Worm (Caenorhabditis elegans) whole organism, L4 larva: ENCODE results near the gene glt-4.

Experiments
- F10B5.3 ChIP-seq: sonication (generic microtip); optimal IDR thresholded peaks from 2 replicates; lab custom pipeline; 2016; ENCODE audit warnings: mild to moderate bottlenecking, missing genetic modification characterization, missing compliant biosample characterization
- F49E8.2 ChIP-seq: sonication (generic microtip); optimal IDR thresholded peaks from 2 replicates; lab custom pipeline; 2016; ENCODE audit warnings: missing compliant biosample characterization, mild to moderate bottlenecking, missing genetic modification characterization, borderline replicate concordance
- R02D3.7 ChIP-seq: fragments of 150-350 bp; sonication (generic microtip); optimal IDR thresholded peaks from 3 replicates; lab custom pipeline; 2014; ENCODE audit warnings: missing biosample characterization, missing genetic modification characterization
- Y105C5A.15 ChIP-seq: fragments of 200-800 bp; sonication (Bioruptor generic); IDR thresholded peaks from 2 replicates; pipeline ENCODE4 v1.3.6; 2022; ENCODE audit warnings: missing genetic modification characterization, missing compliant biosample characterization
- Y75B8A.6 ChIP-seq: fragments of 200-800 bp; sonication (Bioruptor generic); IDR thresholded peaks from 2 replicates; pipeline ENCODE4 v1.3.6; 2022; ENCODE audit warnings: missing genetic modification reagents, missing genetic modification characterization, missing compliant biosample characterization
- aha-1 ChIP-seq: fragments of 150-350 bp; peaks from one replicate; lab custom pipeline; 2014; ENCODE audit warnings: missing biosample characterization, missing genetic modification characterization
- ceh-32 ChIP-seq: sonication (generic microtip); optimal IDR thresholded peaks from 2 replicates; lab custom pipeline; 2016; ENCODE audit warnings: mild to moderate bottlenecking, missing genetic modification characterization, missing compliant biosample characterization; ENCODE audit not compliant: poor library complexity
- ceh-62 ChIP-seq: sonication (generic microtip); optimal IDR thresholded peaks from 2 replicates; lab custom pipeline; 2017; ENCODE audit warnings: missing biosample characterization, missing genetic modification characterization
- ceh-82 ChIP-seq: sonication (generic microtip); optimal IDR thresholded peaks from 2 replicates; lab custom pipeline; 2017; ENCODE audit warnings: missing biosample characterization, missing genetic modification characterization
- daf-12 ChIP-seq: fragments of 150-350 bp; optimal IDR thresholded peaks from 2 replicates; lab custom pipeline; 2014; ENCODE audit warnings: missing biosample characterization, missing genetic modification reagents, missing genetic modification characterization
- dpl-1 ChIP-seq: fragments of 150-350 bp; optimal IDR thresholded peaks from 2 replicates; lab custom pipeline; 2014; ENCODE audit warnings: missing biosample characterization, missing genetic modification reagents, missing genetic modification characterization
- duxl-1 ChIP-seq: sonication (generic microtip); optimal IDR thresholded peaks from 2 replicates; lab custom pipeline; 2016; ENCODE audit warnings: mild to moderate bottlenecking, missing genetic modification characterization, moderate library complexity, missing compliant biosample characterization; ENCODE audit not compliant: poor library complexity
- hlh-11 ChIP-seq: fragments of 200-800 bp; sonication (Bioruptor generic); optimal IDR thresholded peaks from 2 replicates; lab custom pipeline; 2018; ENCODE audit warnings: mild to moderate bottlenecking, missing genetic modification characterization, missing compliant biosample characterization
- lin-13 ChIP-seq: fragments of 150-350 bp; optimal IDR thresholded peaks from 2 replicates; lab custom pipeline; 2014; ENCODE audit warnings: missing biosample characterization, missing genetic modification reagents, missing genetic modification characterization
- lin-15B ChIP-seq: fragments of 150-350 bp; sonication (generic microtip); optimal IDR thresholded peaks from 3 replicates; lab custom pipeline; 2014; ENCODE audit warnings: missing biosample characterization, missing genetic modification characterization
- lin-29 ChIP-seq: fragments of 200-800 bp; sonication (Bioruptor generic); IDR thresholded peaks from 2 replicates; pipeline ENCODE4 v1.3.6; 2022; ENCODE audit warnings: missing genetic modification reagents, missing genetic modification characterization, missing compliant biosample characterization
- lin-38 ChIP-seq: fragments of 200-800 bp; sonication (Bioruptor generic); IDR thresholded peaks from 2 replicates; pipeline ENCODE4 v1.3.6; 2022; ENCODE audit warnings: missing genetic modification reagents, missing genetic modification characterization, missing compliant biosample characterization
- lir-3 ChIP-seq: sonication (generic microtip); optimal IDR thresholded peaks from 2 replicates; lab custom pipeline; 2016; ENCODE audit warnings: mild to moderate bottlenecking, missing genetic modification characterization, missing compliant biosample characterization
- mdt-29 ChIP-seq: fragments of 200-800 bp; sonication (Bioruptor generic); IDR thresholded peaks from 2 replicates; pipeline ENCODE4 v1.3.6; 2022; ENCODE audit warnings: missing genetic modification reagents, missing genetic modification characterization, missing compliant biosample characterization
- mep-1 ChIP-seq: fragments of 150-350 bp; sonication (generic microtip); optimal IDR thresholded peaks from 3 replicates; lab custom pipeline; 2014; ENCODE audit warnings: missing biosample characterization, missing genetic modification characterization
- mxl-2 ChIP-seq: fragments of 200-800 bp; sonication (Bioruptor generic); conservative IDR thresholded peaks from 2 replicates; pipeline ENCODE4 v1.3.6; 2022; ENCODE audit warnings: missing genetic modification reagents, missing genetic modification characterization, missing compliant biosample characterization
- nhr-102 ChIP-seq: sonication (generic microtip); optimal IDR thresholded peaks from 2 replicates; lab custom pipeline; 2016; ENCODE audit warnings: mild to moderate bottlenecking, missing genetic modification characterization, moderate library complexity, missing compliant biosample characterization
- nhr-11 ChIP-seq: fragments of 150-350 bp; optimal IDR thresholded peaks from 2 replicates; lab custom pipeline; 2014; ENCODE audit warnings: missing biosample characterization, missing genetic modification characterization
- nhr-237 ChIP-seq: sonication (generic microtip); optimal IDR thresholded peaks from 2 replicates; lab custom pipeline; 2017; ENCODE audit warnings: missing biosample characterization, missing genetic modification characterization
- nhr-25 ChIP-seq: sonication (generic microtip); optimal IDR thresholded peaks from 2 replicates; lab custom pipeline; 2017; ENCODE audit warnings: missing genetic modification characterization, mild to moderate bottlenecking, missing compliant biosample characterization, antibody characterized with exemption, moderate library complexity, borderline replicate concordance; ENCODE audit not compliant: insufficient read depth
- nhr-42 ChIP-seq: fragments of 200-800 bp; sonication (Bioruptor generic); IDR thresholded peaks from 2 replicates; pipeline ENCODE4 v1.3.6; 2022; ENCODE audit warnings: missing genetic modification characterization, missing compliant biosample characterization
- nhr-76 ChIP-seq: fragments of 150-350 bp; optimal IDR thresholded peaks from 2 replicates; lab custom pipeline; 2014; ENCODE audit warnings: missing biosample characterization, missing genetic modification characterization
- pha-4 ChIP-seq, 2 experiments: fragments of 150-350 bp in 1 of 2; fragments of 200-800 bp in 1 of 2; sonication (Bioruptor generic) in 1 of 2; IDR thresholded peaks in 1 of 2; optimal IDR thresholded peaks in 1 of 2; 2 replicates each; pipeline versions ENCODE4 v1.3.6 to Lab custom; 2014 to 2022; ENCODE audit warnings: missing genetic modification characterization in 2 of 2, missing genetic modification reagents in 2 of 2, missing biosample characterization in 1 of 2, missing compliant biosample characterization in 1 of 2
- php-3 ChIP-seq: fragments of 200-800 bp; sonication (Bioruptor generic); IDR thresholded peaks from 2 replicates; pipeline ENCODE4 v1.3.6; 2022; ENCODE audit warnings: missing genetic modification reagents, missing genetic modification characterization, missing compliant biosample characterization
- rbr-2 ChIP-seq: sonication (generic microtip); optimal IDR thresholded peaks from 2 replicates; lab custom pipeline; 2016; ENCODE audit warnings: missing genotype, missing genetic modification characterization, missing compliant biosample characterization
- sdz-12 ChIP-seq: fragments of 200-800 bp; sonication (Bioruptor generic); optimal IDR thresholded peaks from 2 replicates; lab custom pipeline; 2018; ENCODE audit warnings: mild to moderate bottlenecking, missing genetic modification characterization, missing compliant biosample characterization
- spr-1 ChIP-seq: sonication (generic microtip); optimal IDR thresholded peaks from 2 replicates; lab custom pipeline; 2016; ENCODE audit warnings: mild to moderate bottlenecking, missing genetic modification characterization, missing compliant biosample characterization
- spr-3 ChIP-seq: fragments of 200-800 bp; sonication (Bioruptor generic); optimal IDR thresholded peaks from 2 replicates; lab custom pipeline; 2018; ENCODE audit warnings: mild to moderate bottlenecking, missing genetic modification characterization, missing compliant biosample characterization
- unc-130 ChIP-seq: sonication (generic microtip); optimal IDR thresholded peaks from 2 replicates; lab custom pipeline; 2016; ENCODE audit warnings: missing genetic modification reagents, missing genetic modification characterization, missing compliant biosample characterization
- unc-39 ChIP-seq: sonication (generic microtip); optimal IDR thresholded peaks from 2 replicates; lab custom pipeline; 2017; ENCODE audit warnings: missing biosample characterization, missing genetic modification characterization
- unc-62 ChIP-seq, 3 experiments: fragments of 150-350 bp in 1 of 3; sonication (generic microtip); optimal IDR thresholded peaks in 2 of 3; peaks in 1 of 3; 1 replicate in 1 of 3; 2 replicates in 2 of 3; lab custom pipeline; 2014 to 2017; ENCODE audit warnings: missing biosample characterization in 3 of 3, missing genetic modification characterization in 3 of 3, missing genetic modification reagents in 3 of 3, missing genotype in 1 of 3

Gene glt-4

DNA sequence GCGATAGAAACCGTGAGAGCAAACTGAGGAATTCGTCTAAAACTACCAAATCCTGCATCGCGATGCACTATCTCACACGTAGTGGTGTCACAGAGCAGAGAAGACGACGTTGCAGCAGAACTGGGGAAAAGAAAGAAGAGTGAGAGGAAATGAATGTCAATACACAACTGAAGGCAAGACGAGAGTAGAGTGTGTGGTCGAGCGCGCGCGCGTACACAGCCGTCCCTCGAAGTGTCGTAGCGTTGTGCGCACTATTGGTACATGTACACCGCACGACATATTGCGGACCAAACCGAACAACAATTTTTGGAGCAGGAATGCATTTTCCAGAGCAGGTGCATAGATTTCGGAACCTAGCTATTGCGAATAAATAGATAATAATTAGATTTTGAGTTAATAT is 24.9 kb upstream of the glt-4 start (continued):
- TF ChIP-seq mep-1 (tag; lab: Kevin White, UChicago), result peak; percentile 74
- TF ChIP-seq rbr-2 (tag; lab: Kevin White, UChicago), result peak; percentile 88
- TF ChIP-seq spr-1 (tag; lab: Kevin White, UChicago), result no peak
- no peak for TF ChIP-seq unc-39
- no peak for TF ChIP-seq spr-3 (GFP tag; lab: Kevin White, UChicago)
- TF ChIP-seq ceh-62 (tag; lab: Kevin White, UChicago), result no peak
- TF ChIP-seq dpl-1, result no peak
- TF ChIP-seq mdt-29 (GFP tag; lab: Robert Waterston, UW), result no peak
- peak; percentile 32 for TF ChIP-seq lin-13 (GFP tag; lab: Kevin White, UChicago)
- TF ChIP-seq lin-29 (GFP tag; lab: Robert Waterston, UW), result no peak
- no peak for TF ChIP-seq nhr-11
- TF ChIP-seq F49E8.2 (tag; lab: Kevin White, UChicago), result no peak
- TF ChIP-seq Y75B8A.6 (GFP tag; lab: Robert Waterston, UW), result no peak
- no peak for TF ChIP-seq mxl-2 (GFP tag; lab: Robert Waterston, UW)
- TF ChIP-seq lin-15B (tag; lab: Kevin White, UChicago), result no peak
- TF ChIP-seq hlh-11, result peak; percentile 54
- TF ChIP-seq F10B5.3 (tag; lab: Kevin White, UChicago), result no peak
- TF ChIP-seq lir-3 (tag; lab: Kevin White, UChicago), result no peak
- no peak for TF ChIP-seq nhr-25 (tag; lab: Kevin White, UChicago)
- no peak for TF ChIP-seq Y105C5A.15 (GFP tag; lab: Robert Waterston, UW)
- no peak for TF ChIP-seq lin-38

- TF ChIP-seq nhr-102 (tag; lab: Kevin White, UChicago) (no peak), unc-62 (GFP tag; optimal IDR thresholded peaks at IDR 0.05 in 1 of 2; lab: Kevin White, UChicago) (peak in 1 of 2 experiments; percentile 74), unc-62 (tag; optimal IDR thresholded peaks at IDR 0.05; lab: Kevin White, UChicago) (no peak)
Measured at ce11 chrX:6382930-6383329, 20.3 kb upstream of the glt-4 start.

DNA sequence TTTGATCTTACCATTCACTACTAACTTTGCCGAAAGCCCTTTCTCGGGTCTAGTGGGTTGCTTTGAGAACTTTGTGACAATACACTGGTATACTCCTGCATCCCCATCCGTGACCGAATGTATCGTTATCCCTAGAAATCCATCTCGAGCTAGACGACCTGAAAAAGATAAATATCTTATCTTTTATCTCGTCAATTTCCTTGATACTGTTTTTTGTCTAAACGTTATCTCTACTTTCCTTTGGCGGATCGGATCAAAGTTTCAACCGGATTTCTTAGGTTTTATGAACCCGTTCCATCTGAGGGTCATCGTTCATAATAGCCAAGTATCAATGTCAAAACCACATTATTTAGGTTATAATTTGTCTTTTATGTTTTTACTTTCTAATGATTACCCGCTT is 18.7 kb upstream of the glt-4 start:
- peak; percentile 12 for TF ChIP-seq aha-1 (tag; lab: Kevin White, UChicago)
- TF ChIP-seq pha-4 (GFP tag; IDR thresholded peaks at IDR 0.05; lab: Robert Waterston, UW), result no peak
- no peak for TF ChIP-seq pha-4 (tag; optimal IDR thresholded peaks at IDR 0.05; lab: Kevin White, UChicago)

DNA sequence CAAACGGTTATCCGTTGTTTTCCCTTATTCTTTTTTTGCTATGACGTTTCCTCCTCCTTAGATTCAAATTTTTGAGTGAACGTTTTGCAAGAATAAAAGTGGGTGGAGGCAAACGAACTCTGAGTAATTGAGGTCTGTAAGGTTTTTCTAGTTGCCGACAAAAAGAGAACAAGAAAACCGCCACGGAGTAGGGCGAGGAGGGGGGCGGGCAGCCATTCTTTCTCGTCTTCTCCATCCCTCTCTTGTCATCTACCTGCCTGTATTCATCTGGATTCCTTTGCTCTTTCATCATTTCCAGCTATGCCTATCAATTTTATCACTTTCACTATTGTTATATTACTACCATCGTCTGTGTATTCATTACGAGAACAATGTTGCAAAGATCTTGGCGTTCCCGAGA is 18.0 kb upstream of the glt-4 start, which contains the start of gene igdb-3:
TSS of gene igdb-3 (plus strand) at position 301 of the 400 bp plus-strand sequence.
- TF ChIP-seq php-3 (GFP tag; lab: Robert Waterston, UW) (no peak), ceh-32 (tag; lab: Kevin White, UChicago) (no peak), daf-12 (tag; lab: Kevin White, UChicago) (no peak), lin-38 (no peak), aha-1 (tag; lab: Kevin White, UChicago) (peak; percentile 70), unc-62 (GFP tag; optimal IDR thresholded peaks at IDR 0.05 in 1 of 2; lab: Kevin White, UChicago) (peak in 1 of 2 experiments; percentile 18), unc-62 (tag; optimal IDR thresholded peaks at IDR 0.05; lab: Kevin White, UChicago) (no peak)

ce11 chrX:6388639-6389038 is 14.6 kb upstream of the glt-4 start:
- TF ChIP-seq nhr-237 (tag; lab: Kevin White, UChicago) (no peak), nhr-42 (GFP tag; lab: Robert Waterston, UW) (no peak), R02D3.7 (tag; lab: Kevin White, UChicago) (no peak), unc-130 (GFP tag; lab: Kevin White, UChicago) (no peak), dpl-1 (no peak), nhr-76 (no peak), duxl-1 (tag; lab: Kevin White, UChicago) (no peak), sdz-12 (GFP tag; lab: Kevin White, UChicago) (no peak), ceh-82 (tag; lab: Kevin White, UChicago) (no peak)
